Worm (Caenorhabditis elegans) whole organism, L4/young adult: ENCODE results near the gene F56D5.2.

Experiments
- W03F9.2 ChIP-seq: fragments of 150-350 bp; optimal IDR thresholded peaks from 2 replicates; lab custom pipeline; 2014; ENCODE audit warnings: missing biosample characterization, missing genetic modification characterization
- dao-5 ChIP-seq: sonication (generic microtip); optimal IDR thresholded peaks from 2 replicates; lab custom pipeline; 2016; ENCODE audit warnings: missing genotype, missing genetic modification characterization, moderate library complexity, missing compliant biosample characterization
- him-1 ChIP-seq: sonication (generic microtip); optimal IDR thresholded peaks from 2 replicates; lab custom pipeline; 2016; ENCODE audit warnings: missing genotype, missing genetic modification reagents, missing genetic modification characterization, missing compliant biosample characterization

- TF ChIP-seq W03F9.2 (tag; lab: Kevin White, UChicago) (no peak), dao-5 (no peak), him-1 (tag; lab: Kevin White, UChicago) (no peak)
Measured at ce11 chrIV:9427959-9428358, 29.5 kb upstream of the F56D5.2 start, which contains the start of gene F59B8.1.
